Worm (Caenorhabditis elegans) whole organism, early embryonic: ENCODE measurements around the gene H27A22.1.

Experiments
- aly-1 ChIP-seq: sonication (generic microtip); optimal IDR thresholded peaks from 2 replicates; lab custom pipeline; 2016; ENCODE audit warnings: missing genetic modification characterization, missing compliant biosample characterization
- ama-1 ChIP-seq: fragments of 150-350 bp; optimal IDR thresholded peaks from 2 replicates; lab custom pipeline; 2014
- ceh-13 ChIP-seq: fragments of 200-800 bp; sonication (Bioruptor generic); optimal IDR thresholded peaks from 2 replicates; lab custom pipeline; 2018; ENCODE audit warnings: mild to moderate bottlenecking, missing genetic modification characterization, missing compliant biosample characterization
- ceh-36 ChIP-seq: sonication (generic microtip); optimal IDR thresholded peaks from 2 replicates; lab custom pipeline; 2016; ENCODE audit warnings: missing genetic modification characterization, inconsistent platforms, missing compliant biosample characterization
- ets-7 ChIP-seq: sonication (generic microtip); optimal IDR thresholded peaks from 2 replicates; lab custom pipeline; 2016; ENCODE audit warnings: missing genotype, missing genetic modification characterization, missing compliant biosample characterization
- hmbx-1 ChIP-seq: sonication (generic microtip); optimal IDR thresholded peaks from 2 replicates; lab custom pipeline; 2016; ENCODE audit warnings: mild to moderate bottlenecking, missing genetic modification characterization, missing compliant biosample characterization
- hmg-4 ChIP-seq: fragments of 200-800 bp; sonication (Bioruptor generic); optimal IDR thresholded peaks from 2 replicates; lab custom pipeline; 2018; ENCODE audit warnings: mild to moderate bottlenecking, missing genetic modification characterization, missing compliant biosample characterization
- hnd-1 ChIP-seq: sonication (generic microtip); optimal IDR thresholded peaks from 2 replicates; lab custom pipeline; 2016; ENCODE audit warnings: missing genetic modification characterization, missing compliant biosample characterization
- pes-1 ChIP-seq: fragments of 200-800 bp; sonication (Bioruptor generic); IDR thresholded peaks from 2 replicates; pipeline ENCODE4 v1.3.6; 2022; ENCODE audit warnings: missing genetic modification reagents, missing genetic modification characterization, missing compliant biosample characterization
- scrt-1 ChIP-seq: fragments of 200-800 bp; sonication (Bioruptor generic); IDR thresholded peaks from 2 replicates; pipeline ENCODE4 v1.3.6; 2022; ENCODE audit warnings: missing genetic modification characterization, missing compliant biosample characterization
- sea-1 ChIP-seq: fragments of 200-800 bp; sonication (Bioruptor generic); conservative IDR thresholded peaks from 2 replicates; pipeline ENCODE4 v1.3.6; 2022; ENCODE audit warnings: missing genetic modification characterization, missing compliant biosample characterization
- tbx-37 ChIP-seq: fragments of 200-800 bp; sonication (Bioruptor generic); conservative IDR thresholded peaks from 2 replicates; pipeline ENCODE4 v1.3.6; 2022; ENCODE audit warnings: missing genetic modification reagents, missing genetic modification characterization, missing compliant biosample characterization
- tra-4 ChIP-seq: sonication (generic microtip); optimal IDR thresholded peaks from 2 replicates; lab custom pipeline; 2017; ENCODE audit warnings: missing genetic modification characterization, missing compliant biosample characterization

DNA sequence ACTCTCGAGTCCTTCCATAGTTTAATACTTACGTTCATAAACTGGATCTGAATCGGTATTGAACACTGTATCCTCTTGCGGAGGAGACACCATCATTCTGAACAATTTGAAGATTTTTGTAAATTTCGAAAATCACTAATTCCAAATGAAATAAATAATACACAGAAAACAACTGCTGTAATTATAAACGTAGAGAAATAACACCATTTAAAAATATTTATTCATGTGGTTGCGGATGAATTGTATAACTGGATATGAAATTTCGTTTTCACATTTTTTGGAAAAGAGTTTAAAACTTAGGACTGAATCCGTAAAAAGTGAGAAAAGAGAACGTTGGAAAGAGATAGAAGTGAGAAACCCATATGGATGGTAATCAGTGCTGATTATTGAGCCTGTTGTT lies 24.1 kb upstream of the H27A22.1 start, which contains the start of gene mics-1:
- TF ChIP-seq ama-1 (lab: Kevin White, UChicago) = no peak
- no peak for TF ChIP-seq sea-1 (GFP tag; lab: Robert Waterston, UW)
- no peak for TF ChIP-seq tbx-37 (GFP tag; lab: Robert Waterston, UW)
- no peak for TF ChIP-seq ets-7 (tag; lab: Kevin White, UChicago)
- no peak for TF ChIP-seq tra-4
- no peak for TF ChIP-seq hmg-4 (GFP tag; lab: Kevin White, UChicago)
- TF ChIP-seq hmbx-1 (tag; lab: Kevin White, UChicago) = no peak
- TF ChIP-seq aly-1 (tag; lab: Kevin White, UChicago) = no peak
- TF ChIP-seq ceh-13 (GFP tag; lab: Kevin White, UChicago) = no peak
- no peak for TF ChIP-seq hnd-1
- TF ChIP-seq pes-1 (GFP tag; lab: Robert Waterston, UW) = no peak
- TF ChIP-seq scrt-1 (GFP tag; lab: Robert Waterston, UW) = no peak
- no peak for TF ChIP-seq ceh-36
